Worm (Caenorhabditis elegans): ENCODE data around the gene srw-21.

srw-21 gene

ce11 chrV:15493680-15494079 lies 5.8 kb downstream of the srw-21 start, which contains the start of gene srh-218:
srh-218 (plus strand) TSS chrV:15493980.
- TF ChIP-seq mdl-1 (tag; optimal IDR thresholded peaks at IDR 0.05) (no peak), ceh-82 (tag; optimal IDR thresholded peaks at IDR 0.05) (no peak), snpc-4 (tag; optimal IDR thresholded peaks at IDR 0.05) (no peak), nhr-11 (tag; optimal IDR thresholded peaks at IDR 0.05) (no peak), nhr-77 (tag; optimal IDR thresholded peaks at IDR 0.05) (no peak), aly-2 (tag; optimal IDR thresholded peaks at IDR 0.05) (no peak), elt-3 (tag; optimal IDR thresholded peaks at IDR 0.05) (no peak), fkh-10 (GFP tag; optimal IDR thresholded peaks at IDR 0.05) (no peak), egl-5 (tag; optimal IDR thresholded peaks at IDR 0.05) (no peak)

DNA sequence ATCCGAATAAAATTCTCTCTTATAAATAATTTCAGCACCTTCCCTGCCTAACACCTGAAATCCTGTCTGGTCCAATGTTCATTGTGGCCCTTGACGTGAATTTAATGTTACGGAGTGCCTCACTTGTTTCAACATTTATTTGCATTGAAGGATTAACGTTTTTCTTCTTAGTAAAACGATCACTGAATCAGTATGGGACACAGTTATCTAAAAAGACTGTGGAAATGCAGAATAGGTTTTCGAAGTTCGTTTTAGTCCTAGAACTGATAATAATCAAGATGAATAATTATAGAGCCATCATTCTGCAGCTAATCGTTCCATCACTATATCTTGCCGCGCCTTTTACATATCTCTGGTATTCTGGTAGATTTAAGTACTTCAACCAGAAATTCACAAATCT lies 7.3 kb downstream of the srw-21 start, which contains the start of gene srh-219:
Gene srh-219 (plus strand): TSS at position 301 of the 400 bp plus-strand sequence.
- TF ChIP-seq egl-5 (tag; optimal IDR thresholded peaks at IDR 0.05) (no peak), nhr-11 (tag; optimal IDR thresholded peaks at IDR 0.05) (no peak), ceh-82 (tag; optimal IDR thresholded peaks at IDR 0.05) (no peak), snpc-4 (tag; optimal IDR thresholded peaks at IDR 0.05) (no peak), nhr-23 (tag; optimal IDR thresholded peaks at IDR 0.05) (no peak), mdl-1 (tag; optimal IDR thresholded peaks at IDR 0.05) (no peak)

DNA sequence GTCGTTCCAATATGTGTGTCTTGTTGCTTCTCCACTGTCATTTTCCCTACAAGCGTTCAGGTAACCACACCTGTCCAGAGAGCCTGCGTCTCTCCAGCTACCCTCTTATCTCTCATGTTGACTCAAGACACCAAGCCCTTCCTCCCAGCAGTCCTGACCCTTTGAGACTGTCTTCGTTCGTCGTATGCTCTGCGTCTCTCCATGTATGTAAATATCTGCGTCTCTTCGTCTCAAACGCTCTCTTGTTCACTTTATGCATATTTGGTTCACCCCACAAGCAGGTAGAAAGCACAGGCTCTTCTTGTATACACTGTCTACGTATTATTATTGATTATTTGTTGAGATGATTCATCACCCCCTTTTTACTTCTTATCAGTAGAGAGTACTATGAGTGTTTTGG lies 9.9 kb downstream of the srw-21 start:
- TF ChIP-seq unc-62 (GFP tag; optimal IDR thresholded peaks at IDR 0.05), result no peak
- TF ChIP-seq pha-4 (tag; optimal IDR thresholded peaks at IDR 0.05), result peak; percentile 99
- peak; percentile 95 for TF ChIP-seq pqm-1 (tag; optimal IDR thresholded peaks at IDR 0.05)
- peak; percentile 72 for TF ChIP-seq ceh-28 (tag; optimal IDR thresholded peaks at IDR 0.05)
- TF ChIP-seq lsy-12 (tag; optimal IDR thresholded peaks at IDR 0.05), result peak; percentile 20
- no peak for TF ChIP-seq fos-1 (tag; optimal IDR thresholded peaks at IDR 0.05)
- TF ChIP-seq jun-1 (tag; optimal IDR thresholded peaks at IDR 0.05), result peak; percentile 84
- peak; percentile 94 for TF ChIP-seq elt-2 (tag; optimal IDR thresholded peaks at IDR 0.05)
- no peak for TF ChIP-seq eor-1 (tag; optimal IDR thresholded peaks at IDR 0.05)

ce11 chrV:15498434-15498833 lies 10.6 kb downstream of the srw-21 start, which contains the start of gene C06B8.7:
C06B8.7 (plus strand) TSS chrV:15498734.
- TF ChIP-seq egl-5 (tag; optimal IDR thresholded peaks at IDR 0.05) (no peak), unc-39 (tag; optimal IDR thresholded peaks at IDR 0.05) (no peak), lin-15B (tag; optimal IDR thresholded peaks at IDR 0.05) (no peak), nfya-1 (tag; optimal IDR thresholded peaks at IDR 0.05; ENCODE audit: insufficient read depth) (no peak), nhr-237 (tag; optimal IDR thresholded peaks at IDR 0.05) (no peak), nhr-12 (tag; optimal IDR thresholded peaks at IDR 0.05) (no peak), lin-39 (tag; optimal IDR thresholded peaks at IDR 0.05) (no peak), ztf-4 (tag; optimal IDR thresholded peaks at IDR 0.05) (no peak), nhr-28 (tag; optimal IDR thresholded peaks at IDR 0.05) (no peak), nhr-25 (tag; optimal IDR thresholded peaks at IDR 0.05) (no peak), elt-3 (tag; optimal IDR thresholded peaks at IDR 0.05) (no peak), jun-1 (tag; optimal IDR thresholded peaks at IDR 0.05) (no peak), elt-2 (tag; optimal IDR thresholded peaks at IDR 0.05) (no peak), skn-1 (tag; optimal IDR thresholded peaks at IDR 0.05) (no peak), nhr-77 (tag; optimal IDR thresholded peaks at IDR 0.05) (no peak), nhr-11 (tag; optimal IDR thresholded peaks at IDR 0.05) (no peak), ceh-82 (tag; optimal IDR thresholded peaks at IDR 0.05) (no peak), eor-1 (tag; optimal IDR thresholded peaks at IDR 0.05) (no peak)

DNA sequence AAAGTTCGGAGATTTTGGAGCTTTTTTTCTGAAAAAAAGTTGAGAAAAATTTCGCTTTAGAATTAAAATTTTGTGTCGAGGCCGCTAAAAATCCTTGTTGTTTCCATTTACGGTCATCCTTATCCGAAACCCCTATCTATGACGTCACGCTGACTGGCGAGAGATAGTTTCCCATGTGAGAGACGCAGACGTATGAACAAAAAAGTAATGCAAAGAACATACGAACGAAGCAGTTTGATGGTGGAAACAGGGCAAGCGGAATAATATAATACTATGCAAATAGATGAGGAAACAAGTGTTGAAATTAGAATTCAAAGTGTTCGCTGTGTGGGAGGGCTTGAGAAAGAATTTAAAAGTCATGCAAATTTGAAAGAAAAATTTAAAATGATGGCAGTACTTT lies 11.2 kb downstream of the srw-21 start:
- TF ChIP-seq pqm-1 (tag; optimal IDR thresholded peaks at IDR 0.05), result peak; percentile 19
- no peak for TF ChIP-seq ama-1 (optimal IDR thresholded peaks at IDR 0.05)
- no peak for TF ChIP-seq tbx-2 (tag; optimal IDR thresholded peaks at IDR 0.05)
- TF ChIP-seq nhr-43 (tag; optimal IDR thresholded peaks at IDR 0.05; ENCODE audit: poor library complexity, severe bottlenecking), result no peak
- peak; percentile 31 for TF ChIP-seq elt-2 (tag; optimal IDR thresholded peaks at IDR 0.05)
- no peak for TF ChIP-seq nhr-12 (tag; optimal IDR thresholded peaks at IDR 0.05)

DNA sequence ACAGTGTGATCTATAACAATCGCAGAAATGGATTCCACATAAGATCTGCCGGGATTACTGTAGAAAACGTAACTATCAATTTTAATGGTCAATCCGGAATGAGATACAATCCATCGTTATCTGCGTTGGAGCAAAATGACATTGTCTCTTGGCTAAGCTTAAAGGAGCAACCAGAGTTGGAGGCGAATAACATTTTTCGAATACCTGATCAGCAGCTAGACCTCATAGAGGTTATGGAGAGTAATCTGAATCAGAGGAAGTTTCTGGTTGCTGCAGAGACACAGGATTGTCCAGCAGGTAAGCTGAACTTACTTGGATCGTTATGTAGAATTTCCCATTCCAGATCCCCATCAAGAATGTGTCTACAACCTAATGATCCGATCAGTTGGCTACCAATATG lies 15.7 kb downstream of the srw-21 start:
- no peak for TF ChIP-seq ama-1 (optimal IDR thresholded peaks at IDR 0.05)
- no peak for TF ChIP-seq snpc-4 (tag; optimal IDR thresholded peaks at IDR 0.05)
- no peak for TF ChIP-seq elt-3 (tag; optimal IDR thresholded peaks at IDR 0.05)
- no peak for TF ChIP-seq pqm-1 (tag; optimal IDR thresholded peaks at IDR 0.05)
- TF ChIP-seq lin-15B (tag; optimal IDR thresholded peaks at IDR 0.05), result no peak
- TF ChIP-seq elt-2 (tag; optimal IDR thresholded peaks at IDR 0.05), result no peak
- no peak for TF ChIP-seq nhr-43 (tag; optimal IDR thresholded peaks at IDR 0.05; ENCODE audit: poor library complexity, severe bottlenecking)
- TF ChIP-seq mdl-1 (tag; optimal IDR thresholded peaks at IDR 0.05), result no peak
- TF ChIP-seq fos-1 (tag; optimal IDR thresholded peaks at IDR 0.05), result no peak
- TF ChIP-seq nhr-67 (tag; optimal IDR thresholded peaks at IDR 0.05), result no peak
- TF ChIP-seq fkh-2 (tag; optimal IDR thresholded peaks at IDR 0.05), result no peak
- TF ChIP-seq tbx-2 (tag; optimal IDR thresholded peaks at IDR 0.05), result no peak
- TF ChIP-seq nfya-1 (tag; optimal IDR thresholded peaks at IDR 0.05; ENCODE audit: insufficient read depth), result no peak
- no peak for TF ChIP-seq ceh-16 (tag; optimal IDR thresholded peaks at IDR 0.05)

Measured in whole organism, L3 larva.